Fruit fly (Drosophila melanogaster) whole organism, embryonic: Measurements from ENCODE around the gene Sas-6.

ENCODE experiments used
- Asciz ChIP-seq: fragments of 200-800 bp; sonication (Bioruptor generic); optimal IDR thresholded peaks from 2 replicates; lab custom pipeline; 2017; ENCODE audit warnings: missing biosample characterization, mild to moderate bottlenecking, missing genetic modification characterization, missing genetic modification reagents
- CG10543 ChIP-seq: fragments of 200-800 bp; sonication (Bioruptor generic); optimal IDR thresholded peaks from 3 replicates; lab custom pipeline; 2017; ENCODE audit warnings: missing biosample characterization, mild to moderate bottlenecking, missing genetic modification characterization, moderate library complexity
- CG10565 ChIP-seq: fragments of 200-800 bp; sonication (Bioruptor generic); optimal IDR thresholded peaks from 3 replicates; lab custom pipeline; 2016; ENCODE audit warnings: missing biosample characterization, mild to moderate bottlenecking, missing genetic modification characterization
- CG11560 ChIP-seq: fragments of 200-800 bp; sonication (Bioruptor generic); IDR thresholded peaks from 3 replicates; pipeline ENCODE4 v1.3.6; 2022; ENCODE audit warnings: missing biosample characterization, missing genetic modification characterization
- CG12071 ChIP-seq: fragments of 200-800 bp; sonication (Bioruptor generic); optimal IDR thresholded peaks from 3 replicates; lab custom pipeline; 2018; ENCODE audit warnings: missing biosample characterization, mild to moderate bottlenecking, missing genetic modification characterization
- CG1602 ChIP-seq: fragments of 200-800 bp; sonication (Bioruptor generic); optimal IDR thresholded peaks from 3 replicates; lab custom pipeline; 2016; ENCODE audit warnings: missing biosample characterization, missing genetic modification characterization
- CG30020 ChIP-seq: fragments of 200-800 bp; optimal IDR thresholded peaks from 2 replicates; lab custom pipeline; 2019; ENCODE audit warnings: missing biosample characterization, mild to moderate bottlenecking, missing genetic modification characterization, moderate library complexity
- CG32532 ChIP-seq: fragments of 200-800 bp; sonication (Bioruptor generic); IDR thresholded peaks from 2 replicates; pipeline ENCODE4 v1.3.6; 2022; ENCODE audit warnings: missing biosample characterization, missing genetic modification characterization
- CG3281 ChIP-seq: fragments of 200-800 bp; sonication (Bioruptor generic); optimal IDR thresholded peaks from 3 replicates; lab custom pipeline; 2017; ENCODE audit warnings: missing biosample characterization, mild to moderate bottlenecking, missing genetic modification characterization
- CG33213 ChIP-seq: fragments of 200-800 bp; sonication (Bioruptor generic); optimal IDR thresholded peaks from 3 replicates; lab custom pipeline; 2016; ENCODE audit warnings: missing biosample characterization, missing genetic modification characterization
- CG34422 ChIP-seq: fragments of 200-800 bp; sonication (Bioruptor generic); IDR thresholded peaks from 3 replicates; pipeline ENCODE4 v1.3.6; 2022; ENCODE audit warnings: missing biosample characterization, missing genetic modification characterization
- CG8290 ChIP-seq, 3 experiments: fragments of 200-800 bp; sonication (Bioruptor generic); optimal IDR thresholded peaks; 2 replicates each; lab custom pipeline; 2016 to 2019; ENCODE audit warnings: missing biosample characterization in 3 of 3, missing genetic modification characterization in 3 of 3, mild to moderate bottlenecking in 2 of 3, moderate library complexity in 1 of 3
- CG8359 ChIP-seq: fragments of 200-800 bp; sonication (Bioruptor generic); optimal IDR thresholded peaks from 2 replicates; lab custom pipeline; 2017; ENCODE audit warnings: missing biosample characterization, mild to moderate bottlenecking, missing genetic modification characterization, borderline replicate concordance
- CHES-1-like ChIP-seq: fragments of 200-800 bp; sonication (Bioruptor generic); optimal IDR thresholded peaks from 2 replicates; lab custom pipeline; 2016; ENCODE audit warnings: missing biosample characterization, missing genetic modification characterization
- CTCF ChIP-seq: fragments of 200-800 bp; sonication (Bioruptor generic); optimal IDR thresholded peaks from 2 replicates; lab custom pipeline; 2017; ENCODE audit warnings: missing biosample characterization, mild to moderate bottlenecking, missing genetic modification characterization, moderate library complexity
- D ChIP-seq, 2 experiments: fragments of 200-800 bp in 1 of 2; fragments of >200 bp in 1 of 2; sonication (Bioruptor generic) in 1 of 2; optimal IDR thresholded peaks; 2 replicates in 1 of 2; 3 replicates in 1 of 2; lab custom pipeline; 2017; ENCODE audit warnings: mild to moderate bottlenecking in 1 of 2, missing biosample characterization in 1 of 2, missing genetic modification characterization in 1 of 2, missing genetic modification reagents in 1 of 2
- D19B ChIP-seq: fragments of 200-800 bp; sonication (Bioruptor generic); optimal IDR thresholded peaks from 2 replicates; lab custom pipeline; 2017; ENCODE audit warnings: missing biosample characterization, mild to moderate bottlenecking, missing genetic modification characterization
- Dfd ChIP-seq, 2 experiments: fragments of >200 bp; optimal IDR thresholded peaks; 2 replicates each; lab custom pipeline; 2017; ENCODE audit warnings: missing biosample characterization in 2 of 2, missing genetic modification characterization in 2 of 2
- Gug ChIP-seq: fragments of 200-800 bp; sonication (Bioruptor generic); IDR thresholded peaks from 4 replicates; pipeline ENCODE4 v1.3.6; 2022; ENCODE audit warnings: missing biosample characterization, missing genetic modification characterization
- HHEX ChIP-seq: fragments of 200-800 bp; sonication (Bioruptor generic); optimal IDR thresholded peaks from 3 replicates; lab custom pipeline; 2017; ENCODE audit warnings: missing biosample characterization, mild to moderate bottlenecking, missing genetic modification characterization, missing genetic modification reagents
- Hmr ChIP-seq: fragments of 200-800 bp; sonication (Bioruptor generic); optimal IDR thresholded peaks from 3 replicates; lab custom pipeline; 2017; ENCODE audit warnings: mild to moderate bottlenecking, missing biosample characterization, missing genetic modification reagents, missing genetic modification characterization
- Kr ChIP-seq: fragments of 200-800 bp; sonication (Bioruptor generic); optimal IDR thresholded peaks from 2 replicates; lab custom pipeline; 2017; ENCODE audit warnings: missing biosample characterization, mild to moderate bottlenecking, missing genetic modification characterization
- MESR4 ChIP-seq: fragments of 200-800 bp; sonication (Bioruptor generic); optimal IDR thresholded peaks from 2 replicates; lab custom pipeline; 2018; ENCODE audit warnings: missing biosample characterization, mild to moderate bottlenecking, missing genetic modification characterization, moderate library complexity
- NC2α ChIP-seq: fragments of 200-800 bp; sonication (Bioruptor generic); optimal IDR thresholded peaks from 2 replicates; lab custom pipeline; 2016; ENCODE audit warnings: missing biosample characterization, missing genetic modification characterization
- NC2β ChIP-seq: fragments of 200-800 bp; sonication (Bioruptor generic); optimal IDR thresholded peaks from 2 replicates; lab custom pipeline; 2016; ENCODE audit warnings: missing biosample characterization, missing genetic modification characterization
- PHDP ChIP-seq: fragments of 200-800 bp; sonication (Bioruptor generic); optimal IDR thresholded peaks from 3 replicates; lab custom pipeline; 2018; ENCODE audit warnings: missing biosample characterization, mild to moderate bottlenecking, missing genetic modification characterization, moderate library complexity
- Rfx ChIP-seq: fragments of 200-800 bp; sonication (Bioruptor generic); IDR thresholded peaks from 2 replicates; pipeline ENCODE4 v1.3.6; 2022; ENCODE audit warnings: missing biosample characterization, missing genetic modification characterization
- Side ChIP-seq: fragments of 200-800 bp; sonication (Bioruptor generic); optimal IDR thresholded peaks from 2 replicates; lab custom pipeline; 2016; ENCODE audit warnings: missing biosample characterization, missing genetic modification characterization
- Spps ChIP-seq: fragments of 200-800 bp; sonication (Bioruptor generic); optimal IDR thresholded peaks from 2 replicates; lab custom pipeline; 2018; ENCODE audit warnings: missing biosample characterization, mild to moderate bottlenecking, missing genetic modification characterization
- ci ChIP-seq: fragments of 200-800 bp; sonication (Bioruptor generic); IDR thresholded peaks from 3 replicates; pipeline ENCODE4 v1.3.6; 2022; ENCODE audit warnings: missing biosample characterization, missing genetic modification characterization
- cwo ChIP-seq: fragments of 200-800 bp; sonication (Bioruptor generic); optimal IDR thresholded peaks from 3 replicates; lab custom pipeline; 2017; ENCODE audit warnings: missing biosample characterization, missing genetic modification characterization, mild to moderate bottlenecking, moderate library complexity, missing genetic modification reagents
- danr ChIP-seq: fragments of 200-800 bp; sonication (Bioruptor generic); IDR thresholded peaks from 2 replicates; pipeline ENCODE4 v1.3.6; 2022; ENCODE audit warnings: missing biosample characterization, missing genetic modification characterization
- disco-r ChIP-seq: fragments of 200-800 bp; sonication (Bioruptor generic); optimal IDR thresholded peaks from 2 replicates; lab custom pipeline; 2016; ENCODE audit warnings: missing biosample characterization, missing genetic modification characterization
- kah ChIP-seq: fragments of 200-800 bp; sonication (Bioruptor generic); optimal IDR thresholded peaks from 2 replicates; lab custom pipeline; 2018; ENCODE audit warnings: missing biosample characterization, mild to moderate bottlenecking, missing genetic modification characterization
- lmd ChIP-seq: fragments of 200-800 bp; sonication (Bioruptor generic); IDR thresholded peaks from 2 replicates; pipeline ENCODE4 v1.3.6; 2022; ENCODE audit warnings: missing biosample characterization, missing genetic modification characterization
- mirr ChIP-seq: fragments of 200-800 bp; sonication (Bioruptor generic); optimal IDR thresholded peaks from 3 replicates; lab custom pipeline; 2018; ENCODE audit warnings: missing biosample characterization, mild to moderate bottlenecking, missing genetic modification characterization
- pan ChIP-seq, 4 experiments: fragments of >200 bp in 3 of 4; fragments of 200-800 bp in 1 of 4; sonication (Bioruptor generic) in 1 of 4; optimal IDR thresholded peaks in 3 of 4; IDR thresholded peaks in 1 of 4; 2 replicates each; pipeline versions ENCODE4 v1.3.6 to Lab custom; 2017 to 2022; ENCODE audit warnings: missing biosample characterization in 2 of 4, missing genetic modification characterization in 2 of 4, mixed read lengths in 1 of 4
- psq ChIP-seq: fragments of 200-800 bp; sonication (Bioruptor generic); optimal IDR thresholded peaks from 2 replicates; lab custom pipeline; 2017; ENCODE audit warnings: missing biosample characterization, missing genetic modification characterization
- pum ChIP-seq: fragments of 200-800 bp; sonication (Bioruptor generic); optimal IDR thresholded peaks from 2 replicates; lab custom pipeline; 2016; ENCODE audit warnings: missing biosample characterization, missing genetic modification characterization
- ranshi ChIP-seq: fragments of 200-800 bp; sonication (Bioruptor generic); IDR thresholded peaks from 2 replicates; pipeline ENCODE4 v1.3.6; 2022; ENCODE audit warnings: missing biosample characterization, missing genetic modification characterization
- salm ChIP-seq: fragments of 200-800 bp; sonication (Bioruptor generic); optimal IDR thresholded peaks from 2 replicates; lab custom pipeline; 2018; ENCODE audit warnings: missing biosample characterization, mild to moderate bottlenecking, missing genetic modification characterization
- scrt ChIP-seq: fragments of 200-800 bp; sonication (Bioruptor generic); optimal IDR thresholded peaks from 2 replicates; lab custom pipeline; 2018; ENCODE audit warnings: missing biosample characterization, mild to moderate bottlenecking, missing genetic modification characterization, moderate library complexity
- slou ChIP-seq: fragments of 200-800 bp; sonication (Bioruptor generic); optimal IDR thresholded peaks from 3 replicates; lab custom pipeline; 2016; ENCODE audit warnings: missing biosample characterization, missing genetic modification characterization
- sqz ChIP-seq: fragments of 200-800 bp; sonication (Bioruptor generic); optimal IDR thresholded peaks from 3 replicates; lab custom pipeline; 2018; ENCODE audit warnings: missing biosample characterization, mild to moderate bottlenecking, missing genetic modification characterization
- stc ChIP-seq: fragments of 200-800 bp; sonication (Bioruptor generic); IDR thresholded peaks from 2 replicates; pipeline ENCODE4 v1.3.6; 2022; ENCODE audit warnings: missing biosample characterization, missing genetic modification characterization
- tio ChIP-seq: fragments of 200-800 bp; sonication (Bioruptor generic); optimal IDR thresholded peaks from 2 replicates; lab custom pipeline; 2017; ENCODE audit warnings: missing biosample characterization, missing genetic modification characterization, inconsistent platforms
- toy ChIP-seq: fragments of 200-800 bp; sonication (Bioruptor generic); IDR thresholded peaks from 2 replicates; pipeline ENCODE4 v1.3.6; 2022; ENCODE audit warnings: missing biosample characterization, missing genetic modification characterization
- zf30C ChIP-seq: fragments of 200-800 bp; sonication (Bioruptor generic); optimal IDR thresholded peaks from 3 replicates; lab custom pipeline; 2018; ENCODE audit warnings: missing biosample characterization, mild to moderate bottlenecking, missing genetic modification characterization

Sas-6 gene

dm6 chr3R:30009173-30009572, 14.0 kb downstream of the Sas-6 start, which contains the start of gene CG7912 (continued):
- TF ChIP-seq NC2β (GFP tag; lab: Kevin White, UChicago) = no peak
- TF ChIP-seq zf30C (GFP tag; lab: Kevin White, UChicago) = no peak
- no peak for TF ChIP-seq CG12071 (GFP tag; lab: Kevin White, UChicago)
- TF ChIP-seq mirr (GFP tag; lab: Kevin White, UChicago) = peak; percentile 75
- TF ChIP-seq toy = no peak
- TF ChIP-seq tio = no peak
- TF ChIP-seq CG1602 (GFP tag; lab: Kevin White, UChicago) = no peak
- TF ChIP-seq CG30020 = no peak
- no peak for TF ChIP-seq HHEX (GFP tag; lab: Kevin White, UChicago)
- no peak for TF ChIP-seq CTCF
- TF ChIP-seq ci = no peak
- no peak for TF ChIP-seq Dfd (GFP tag; optimal IDR thresholded peaks at IDR 0.05; lab: Kevin White, UChicago)
- no peak for TF ChIP-seq Side
- no peak for TF ChIP-seq CG34422 (GFP tag; lab: Robert Waterston, UW)
- TF ChIP-seq CG8359 = no peak
- no peak for TF ChIP-seq psq (GFP tag; lab: Kevin White, UChicago)
- TF ChIP-seq kah (GFP tag; lab: Kevin White, UChicago) = no peak
- no peak for TF ChIP-seq Asciz (GFP tag; lab: Kevin White, UChicago)
- no peak for TF ChIP-seq CG33213
- TF ChIP-seq disco-r (GFP tag; lab: Kevin White, UChicago) = no peak
- no peak for TF ChIP-seq MESR4 (GFP tag; lab: Kevin White, UChicago)
- peak; percentile 20 for TF ChIP-seq cwo (GFP tag; lab: Kevin White, UChicago)
- no peak for TF ChIP-seq pan (optimal IDR thresholded peaks at IDR 0.05; lab: Kevin White, UChicago)
- TF ChIP-seq pan (GFP tag; optimal IDR thresholded peaks at IDR 0.05 in 1 of 2, IDR thresholded peaks at IDR 0.05 in 1 of 2) = no peak
- TF ChIP-seq salm (tag; lab: Kevin White, UChicago) = no peak
- no peak for TF ChIP-seq slou (GFP tag; lab: Kevin White, UChicago)
- no peak for TF ChIP-seq CG11560 (tag; lab: Robert Waterston, UW)

DNA sequence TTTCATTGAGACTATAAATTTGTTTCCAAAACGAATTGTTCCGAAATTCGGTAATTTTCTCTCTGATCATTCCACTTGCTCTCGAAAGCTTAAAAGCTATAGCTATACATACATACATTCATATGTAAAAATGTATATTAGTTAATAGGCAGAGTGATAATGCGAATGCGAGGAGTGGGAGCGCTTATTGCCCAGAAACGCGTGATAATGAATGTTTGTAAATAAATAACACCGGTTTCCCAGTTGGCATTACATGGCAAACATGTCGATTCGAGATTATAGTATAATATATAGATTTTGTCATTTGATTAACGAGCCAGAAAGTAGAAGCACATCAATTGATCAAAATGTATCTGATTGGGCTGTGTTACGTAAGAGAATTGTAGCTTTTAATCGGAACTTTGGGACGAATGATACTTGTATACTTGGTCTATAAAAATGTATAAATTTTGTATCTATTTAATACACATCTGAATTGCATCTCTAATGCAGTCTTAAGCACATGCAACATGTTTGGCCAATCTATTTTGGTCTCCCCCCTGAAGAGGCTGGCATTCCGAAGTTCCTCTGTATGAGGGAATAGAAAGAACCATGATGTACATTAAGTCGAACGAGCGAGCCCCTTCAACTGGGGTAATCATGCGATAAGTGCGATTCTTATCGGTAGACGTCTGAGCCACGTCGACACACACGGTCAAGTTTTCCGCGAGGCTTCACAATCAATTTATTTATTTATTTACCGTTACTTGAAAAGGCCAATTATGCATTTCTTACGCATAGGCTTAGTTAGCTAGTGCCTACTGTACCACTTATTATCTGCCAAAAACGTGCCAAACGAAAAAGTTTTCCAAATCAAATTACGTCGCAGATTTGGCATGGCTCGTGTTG, 17.7 kb downstream of the Sas-6 start:
- TF ChIP-seq slou (GFP tag; lab: Kevin White, UChicago) = no peak
- peak; percentile 9 for TF ChIP-seq D19B (GFP tag; lab: Kevin White, UChicago)
- TF ChIP-seq CG10543 (GFP tag; lab: Kevin White, UChicago) = peak; percentile 18
- TF ChIP-seq D (optimal IDR thresholded peaks at IDR 0.05; lab: Kevin White, UChicago) = no peak
- TF ChIP-seq D (GFP tag; optimal IDR thresholded peaks at IDR 0.05; lab: Kevin White, UChicago) = no peak
- TF ChIP-seq CG3281 (GFP tag; lab: Kevin White, UChicago) = peak; percentile 37
- TF ChIP-seq CG8290 (GFP tag; optimal IDR thresholded peaks at IDR 0.05; lab: Kevin White, UChicago) = no peak
- TF ChIP-seq CG8290 (tag; optimal IDR thresholded peaks at IDR 0.05; lab: Kevin White, UChicago) = peak in 1 of 2 experiments; percentile 44
- TF ChIP-seq Hmr = peak; percentile 11
- no peak for TF ChIP-seq sqz (GFP tag; lab: Kevin White, UChicago)
- 0 out of 4 replicates have a peak, but pooled peaks have one; percentile 20 for TF ChIP-seq Gug
- TF ChIP-seq lmd (GFP tag; lab: Robert Waterston, UW) = peak; percentile 42; the same call in 1 of the 2 replicates
- no peak for TF ChIP-seq NC2α (GFP tag; lab: Kevin White, UChicago)
- TF ChIP-seq CG10565 (GFP tag; lab: Kevin White, UChicago) = no peak
- TF ChIP-seq PHDP (tag; lab: Kevin White, UChicago) = no peak
- TF ChIP-seq Spps = no peak
- no peak for TF ChIP-seq scrt (GFP tag; lab: Kevin White, UChicago)
- no peak for TF ChIP-seq Kr
- TF ChIP-seq Rfx (GFP tag; lab: Robert Waterston, UW) = peak; percentile 65
- no peak for TF ChIP-seq CHES-1-like (GFP tag; lab: Kevin White, UChicago)
- 0 out of 2 replicates have a peak, but pooled peaks have one; percentile 25 for TF ChIP-seq stc (GFP tag; lab: Robert Waterston, UW)
- no peak for TF ChIP-seq danr
- TF ChIP-seq CG32532 (GFP tag; lab: Robert Waterston, UW) = peak; percentile 83
- peak; percentile 23; the same call in 1 of the 2 replicates for TF ChIP-seq ranshi
- no peak for TF ChIP-seq pum (GFP tag; lab: Kevin White, UChicago)
